Fruit fly (Drosophila melanogaster): ENCODE measurements around the gene CG5004.

Gene CG5004

dm6 chrX:17107401-17107916 lies at the start of gene CG5004 (continued):
- no peak for TF ChIP-seq Optix (GFP tag; IDR thresholded peaks at IDR 0.05)
- TF ChIP-seq Elba2 (GFP tag; optimal IDR thresholded peaks at IDR 0.05) = no peak
- TF ChIP-seq pnt (GFP tag; optimal IDR thresholded peaks at IDR 0.05) = no peak
- no peak for TF ChIP-seq phol (tag; optimal IDR thresholded peaks at IDR 0.05)
- TF ChIP-seq CG5180 (GFP tag; optimal IDR thresholded peaks at IDR 0.05) = no peak
- TF ChIP-seq CG14050 (GFP tag; IDR thresholded peaks at IDR 0.05) = no peak
- no peak for TF ChIP-seq D (optimal IDR thresholded peaks at IDR 0.05)
- TF ChIP-seq D (GFP tag; optimal IDR thresholded peaks at IDR 0.05) = no peak
- TF ChIP-seq CG1832 (GFP tag; optimal IDR thresholded peaks at IDR 0.05) = no peak
- TF ChIP-seq BEAF-32 (GFP tag; optimal IDR thresholded peaks at IDR 0.05) = peak; percentile 68
- TF ChIP-seq Lpt (GFP tag; optimal IDR thresholded peaks at IDR 0.05) = no peak
- 0 out of 3 replicates have a peak, but pooled peaks have one; percentile 33 for TF ChIP-seq Doc3 (GFP tag; IDR thresholded peaks at IDR 0.05; ENCODE audit: partially characterized antibody)
- peak; percentile 18 for TF ChIP-seq oc (tag; optimal IDR thresholded peaks at IDR 0.05)
- TF ChIP-seq CG16779 (GFP tag; IDR thresholded peaks at IDR 0.05) = no peak
- TF ChIP-seq tna (GFP tag; IDR thresholded peaks at IDR 0.05; ENCODE audit: partially characterized antibody) = no peak; the same call in 1 of the 2 replicates
- TF ChIP-seq Dip2 (GFP tag; IDR thresholded peaks at IDR 0.05) = no peak
- TF ChIP-seq hbn (GFP tag; IDR thresholded peaks at IDR 0.05; ENCODE audit: partially characterized antibody) = no peak; the same call in 1 of the 2 replicates
- no peak for TF ChIP-seq HLH3B (GFP tag; IDR thresholded peaks at IDR 0.05)
- TF ChIP-seq CG1603 (tag; optimal IDR thresholded peaks at IDR 0.05) = peak; percentile 48
- no peak for TF ChIP-seq CG6854 (GFP tag; optimal IDR thresholded peaks at IDR 0.05)
- no peak for TF ChIP-seq pfk (GFP tag; optimal IDR thresholded peaks at IDR 0.05)
- TF ChIP-seq Fer3 (tag; optimal IDR thresholded peaks at IDR 0.05) = no peak
- TF ChIP-seq ranshi (GFP tag; IDR thresholded peaks at IDR 0.05) = no peak
- TF ChIP-seq CG6654 (GFP tag; optimal IDR thresholded peaks at IDR 0.05) = no peak
- TF ChIP-seq CG8290 (GFP tag; optimal IDR thresholded peaks at IDR 0.05) = peak; percentile 38
- TF ChIP-seq CG8290 (tag; optimal IDR thresholded peaks at IDR 0.05) = peak in 1 of 2 experiments; percentile 64
- TF ChIP-seq Hr51 (GFP tag; optimal IDR thresholded peaks at IDR 0.05) = no peak
- no peak for TF ChIP-seq so (GFP tag; IDR thresholded peaks at IDR 0.05)
- TF ChIP-seq jing (GFP tag; optimal IDR thresholded peaks at IDR 0.05) = no peak
- TF ChIP-seq ems (GFP tag; optimal IDR thresholded peaks at IDR 0.05) = no peak
- no peak for TF ChIP-seq Ada2b (GFP tag; IDR thresholded peaks at IDR 0.05)
- peak; percentile 2 for TF ChIP-seq CG11723 (GFP tag; optimal IDR thresholded peaks at IDR 0.05)
- 0 out of 3 replicates have a peak, but pooled peaks have one; percentile 43 for TF ChIP-seq CG14860 (GFP tag; IDR thresholded peaks at IDR 0.05; ENCODE audit: partially characterized antibody)
- TF ChIP-seq luna (GFP tag; optimal IDR thresholded peaks at IDR 0.05) = no peak
- TF ChIP-seq Spps (tag; optimal IDR thresholded peaks at IDR 0.05) = no peak
- no peak for TF ChIP-seq peb (GFP tag; IDR thresholded peaks at IDR 0.05)
- TF ChIP-seq nmo (GFP tag; optimal IDR thresholded peaks at IDR 0.05) = no peak
- TF ChIP-seq ftz-f1 (GFP tag; optimal IDR thresholded peaks at IDR 0.05) = peak; percentile 39
- no peak for TF ChIP-seq toy (GFP tag; IDR thresholded peaks at IDR 0.05)
- no peak for TF ChIP-seq corto (GFP tag; optimal IDR thresholded peaks at IDR 0.05)
- no peak for TF ChIP-seq CG11696 (GFP tag; IDR thresholded peaks at IDR 0.05)
- TF ChIP-seq Meics (GFP tag; optimal IDR thresholded peaks at IDR 0.05) = no peak
- peak; percentile 38; the same call in 1 of the 3 replicates for TF ChIP-seq knrl (GFP tag; IDR thresholded peaks at IDR 0.05; ENCODE audit: partially characterized antibody)
- no peak for TF ChIP-seq ken (GFP tag; IDR thresholded peaks at IDR 0.05)
- no peak for TF ChIP-seq rib (GFP tag; IDR thresholded peaks at IDR 0.05)
- TF ChIP-seq gcm (GFP tag; optimal IDR thresholded peaks at IDR 0.05) = no peak
- TF ChIP-seq fd102C (GFP tag; optimal IDR thresholded peaks at IDR 0.05) = no peak
- no peak for TF ChIP-seq CG8281 (tag; optimal IDR thresholded peaks at IDR 0.05)
- TF ChIP-seq Poxn (GFP tag; IDR thresholded peaks at IDR 0.05) = no peak
- no peak for TF ChIP-seq CG8089 (GFP tag; optimal IDR thresholded peaks at IDR 0.05)
- no peak for TF ChIP-seq CG12104 (GFP tag; optimal IDR thresholded peaks at IDR 0.05)

Measured in whole organism, embryonic.